Fruit fly (Drosophila melanogaster) whole organism, embryonic: Measurements from ENCODE around the gene h-cup.
A peak's percentile ranks its signal among the peaks of the same experiment; 100 is the strongest.

Experiments
- Ada2b ChIP-seq: fragments of 200-800 bp; sonication (Bioruptor generic); IDR thresholded peaks from 2 replicates; pipeline ENCODE4 v1.3.6; 2022; ENCODE audit warnings: missing biosample characterization, missing genetic modification characterization
- Asciz ChIP-seq: fragments of 200-800 bp; sonication (Bioruptor generic); optimal IDR thresholded peaks from 2 replicates; lab custom pipeline; 2017; ENCODE audit warnings: missing biosample characterization, mild to moderate bottlenecking, missing genetic modification characterization, missing genetic modification reagents
- Awh ChIP-seq: fragments of 200-800 bp; sonication (Bioruptor generic); IDR thresholded peaks from 2 replicates; pipeline ENCODE4, ENCODE4 v1.3.6; 2022; ENCODE audit warnings: missing biosample characterization, missing genetic modification characterization
- CG10209 ChIP-seq: fragments of 200-800 bp; sonication (Bioruptor generic); optimal IDR thresholded peaks from 3 replicates; lab custom pipeline; 2017; ENCODE audit warnings: missing biosample characterization, mild to moderate bottlenecking, missing genetic modification characterization, missing genetic modification reagents
- CG10267 ChIP-seq: fragments of 200-800 bp; sonication (Bioruptor generic); optimal IDR thresholded peaks from 2 replicates; lab custom pipeline; 2018; ENCODE audit warnings: missing biosample characterization, mild to moderate bottlenecking, missing genetic modification characterization, moderate library complexity
- CG11723 ChIP-seq: fragments of 200-800 bp; sonication (Bioruptor generic); optimal IDR thresholded peaks from 2 replicates; lab custom pipeline; 2017; ENCODE audit warnings: missing biosample characterization, mild to moderate bottlenecking, missing genetic modification characterization
- CG12744 ChIP-seq: fragments of 200-800 bp; sonication (Bioruptor generic); optimal IDR thresholded peaks from 2 replicates; lab custom pipeline; 2016; ENCODE audit warnings: missing biosample characterization, missing genetic modification characterization
- CG13123 ChIP-seq: fragments of 200-800 bp; sonication (Bioruptor generic); optimal IDR thresholded peaks from 2 replicates; lab custom pipeline; 2016; ENCODE audit warnings: missing biosample characterization, missing genetic modification characterization
- CG14014 ChIP-seq: fragments of 200-800 bp; sonication (Bioruptor generic); IDR thresholded peaks from 2 replicates; pipeline ENCODE4 v1.3.6; 2022; ENCODE audit warnings: missing biosample characterization, missing genetic modification characterization
- CG16863 ChIP-seq: fragments of 200-800 bp; sonication (Bioruptor generic); optimal IDR thresholded peaks from 3 replicates; lab custom pipeline; 2016; ENCODE audit warnings: missing biosample characterization, missing genetic modification characterization
- CG2120 ChIP-seq: fragments of 200-800 bp; sonication (Bioruptor generic); optimal IDR thresholded peaks from 3 replicates; lab custom pipeline; 2016; ENCODE audit warnings: missing biosample characterization, missing genetic modification characterization
- CG2712 ChIP-seq: fragments of 200-800 bp; optimal IDR thresholded peaks from 3 replicates; lab custom pipeline; 2019; ENCODE audit warnings: missing biosample characterization, mild to moderate bottlenecking, missing genetic modification characterization, moderate library complexity
- CG2889 ChIP-seq: fragments of 200-800 bp; sonication (Bioruptor generic); IDR thresholded peaks from 3 replicates; pipeline ENCODE4 v1.3.6; 2022; ENCODE audit warnings: missing biosample characterization, missing genetic modification characterization
- CG31365 ChIP-seq: fragments of 200-800 bp; sonication (Bioruptor generic); optimal IDR thresholded peaks from 2 replicates; lab custom pipeline; 2018; ENCODE audit warnings: missing biosample characterization, mild to moderate bottlenecking, missing genetic modification characterization
- CG3995 ChIP-seq: fragments of 200-800 bp; sonication (Bioruptor generic); optimal IDR thresholded peaks from 3 replicates; lab custom pipeline; 2016; ENCODE audit warnings: missing biosample characterization, missing genetic modification characterization
- CG4282 ChIP-seq: fragments of 200-800 bp; sonication (Bioruptor generic); optimal IDR thresholded peaks from 2 replicates; lab custom pipeline; 2016; ENCODE audit warnings: missing biosample characterization, missing genetic modification characterization
- CG4617 ChIP-seq: fragments of 200-800 bp; sonication (Bioruptor generic); optimal IDR thresholded peaks from 3 replicates; lab custom pipeline; 2016; ENCODE audit warnings: missing biosample characterization, missing genetic modification characterization, borderline replicate concordance
- CG5180 ChIP-seq: fragments of 200-800 bp; sonication (Bioruptor generic); optimal IDR thresholded peaks from 3 replicates; lab custom pipeline; 2017; ENCODE audit warnings: missing biosample characterization, missing genetic modification characterization, mild to moderate bottlenecking, moderate library complexity, missing genetic modification reagents
- CG5953 ChIP-seq: fragments of 200-800 bp; sonication (Bioruptor generic); IDR thresholded peaks from 2 replicates; pipeline ENCODE4 v1.3.6; 2022; ENCODE audit warnings: missing biosample characterization, missing genetic modification characterization
- CG7271 ChIP-seq: fragments of 200-800 bp; sonication (Bioruptor generic); optimal IDR thresholded peaks from 2 replicates; lab custom pipeline; 2018; ENCODE audit warnings: missing biosample characterization, mild to moderate bottlenecking, missing genetic modification characterization, moderate library complexity
- CG7839 ChIP-seq: fragments of 200-800 bp; sonication (Bioruptor generic); optimal IDR thresholded peaks from 3 replicates; lab custom pipeline; 2018; ENCODE audit warnings: missing biosample characterization, mild to moderate bottlenecking, missing genetic modification characterization, moderate library complexity
- CG8478 ChIP-seq: fragments of >200 bp; optimal IDR thresholded peaks from 2 replicates; lab custom pipeline; 2018
- CG9215 ChIP-seq: fragments of 200-800 bp; sonication (Bioruptor generic); IDR thresholded peaks from 2 replicates; pipeline ENCODE4 v1.3.6; 2022; ENCODE audit warnings: missing biosample characterization, missing genetic modification characterization
- CoRest ChIP-seq: fragments of 200-800 bp; sonication (Bioruptor generic); optimal IDR thresholded peaks from 3 replicates; lab custom pipeline; 2018; ENCODE audit warnings: missing biosample characterization, mild to moderate bottlenecking, missing genetic modification characterization, moderate library complexity
- CrebB ChIP-seq: fragments of 200-800 bp; sonication (Bioruptor generic); optimal IDR thresholded peaks from 3 replicates; lab custom pipeline; 2018; ENCODE audit warnings: missing biosample characterization, mild to moderate bottlenecking, missing genetic modification characterization
- Eip74EF ChIP-seq, 2 experiments: fragments of 200-800 bp in 1 of 2; fragments of >200 bp in 1 of 2; sonication (Bioruptor generic) in 1 of 2; optimal IDR thresholded peaks; 2 replicates each; lab custom pipeline; 2017 to 2019; ENCODE audit warnings: missing biosample characterization in 2 of 2, missing genetic modification characterization in 2 of 2, mild to moderate bottlenecking in 1 of 2, moderate library complexity in 1 of 2
- Ets65A ChIP-seq: fragments of 200-800 bp; sonication (Bioruptor generic); peaks from one replicate; lab custom pipeline; 2016; ENCODE audit warnings: missing biosample characterization, missing genetic modification characterization
- Fer3 ChIP-seq: fragments of 200-800 bp; sonication (Bioruptor generic); optimal IDR thresholded peaks from 2 replicates; lab custom pipeline; 2018; ENCODE audit warnings: missing biosample characterization, mild to moderate bottlenecking, missing genetic modification characterization, moderate library complexity
- Hsf ChIP-seq: fragments of 200-800 bp; sonication (Bioruptor generic); optimal IDR thresholded peaks from 3 replicates; lab custom pipeline; 2016; ENCODE audit warnings: missing biosample characterization, missing genetic modification characterization
- MTF-1 ChIP-seq: fragments of 200-800 bp; sonication (Bioruptor generic); optimal IDR thresholded peaks from 2 replicates; lab custom pipeline; 2018; ENCODE audit warnings: missing biosample characterization, mild to moderate bottlenecking, missing genetic modification characterization, borderline replicate concordance
- Med ChIP-seq: fragments of 200-800 bp; sonication (Bioruptor generic); peaks from one replicate; lab custom pipeline; 2016; ENCODE audit warnings: missing biosample characterization, missing genetic modification characterization, mild to moderate bottlenecking, inconsistent platforms, moderate library complexity
- Nf-YB ChIP-seq: fragments of 200-800 bp; sonication (Bioruptor generic); optimal IDR thresholded peaks from 3 replicates; lab custom pipeline; 2019; ENCODE audit warnings: missing biosample characterization, mild to moderate bottlenecking, missing genetic modification characterization, moderate library complexity
- Oli ChIP-seq: fragments of 200-800 bp; sonication (Bioruptor generic); optimal IDR thresholded peaks from 2 replicates; lab custom pipeline; 2018; ENCODE audit warnings: missing biosample characterization, mild to moderate bottlenecking, missing genetic modification characterization, moderate library complexity
- Optix ChIP-seq: fragments of 200-800 bp; sonication (Bioruptor generic); IDR thresholded peaks from 3 replicates; pipeline ENCODE4 v1.3.6; 2022; ENCODE audit warnings: missing biosample characterization, missing genetic modification characterization
- PHDP ChIP-seq: fragments of 200-800 bp; sonication (Bioruptor generic); optimal IDR thresholded peaks from 3 replicates; lab custom pipeline; 2018; ENCODE audit warnings: missing biosample characterization, mild to moderate bottlenecking, missing genetic modification characterization, moderate library complexity
- Ssrp ChIP-seq: fragments of 200-800 bp; sonication (Bioruptor generic); optimal IDR thresholded peaks from 2 replicates; lab custom pipeline; 2018; ENCODE audit warnings: missing biosample characterization, mild to moderate bottlenecking, missing genetic modification characterization, moderate library complexity
- Taf1 ChIP-seq: fragments of 200-800 bp; sonication (Bioruptor generic); IDR thresholded peaks from 2 replicates; pipeline ENCODE4 v1.3.6; 2022; ENCODE audit warnings: missing biosample characterization, missing genetic modification characterization
- ato ChIP-seq: fragments of 200-800 bp; sonication (Bioruptor generic); IDR thresholded peaks from 2 replicates; pipeline ENCODE4 v1.3.6; 2022; ENCODE audit warnings: missing biosample characterization, missing genetic modification characterization; ENCODE audit not compliant: partially characterized antibody
- br ChIP-seq: fragments of >200 bp; optimal IDR thresholded peaks from 2 replicates; lab custom pipeline; 2017
- cg ChIP-seq: fragments of 200-800 bp; sonication (Bioruptor generic); optimal IDR thresholded peaks from 3 replicates; lab custom pipeline; 2019; ENCODE audit warnings: missing biosample characterization, mild to moderate bottlenecking, missing genetic modification characterization, moderate library complexity
- dm ChIP-seq: fragments of 200-800 bp; sonication (Bioruptor generic); optimal IDR thresholded peaks from 3 replicates; lab custom pipeline; 2016; ENCODE audit warnings: missing biosample characterization, missing genetic modification characterization
- fru ChIP-seq: fragments of >200 bp; optimal IDR thresholded peaks from 2 replicates; lab custom pipeline; 2017
- gcm ChIP-seq: fragments of 200-800 bp; sonication (Bioruptor generic); optimal IDR thresholded peaks from 2 replicates; lab custom pipeline; 2019; ENCODE audit warnings: missing biosample characterization, mild to moderate bottlenecking, missing genetic modification characterization, moderate library complexity
- hth ChIP-seq: fragments of >200 bp; optimal IDR thresholded peaks from 2 replicates; lab custom pipeline; 2017; ENCODE audit warnings: inconsistent platforms
- insv ChIP-seq, 2 experiments: fragments of 200-800 bp; sonication (Bioruptor generic); optimal IDR thresholded peaks; 3 replicates each; lab custom pipeline; 2016 to 2018; ENCODE audit warnings: missing biosample characterization in 2 of 2, missing genetic modification characterization in 2 of 2
- psq ChIP-seq: fragments of 200-800 bp; sonication (Bioruptor generic); optimal IDR thresholded peaks from 2 replicates; lab custom pipeline; 2017; ENCODE audit warnings: missing biosample characterization, missing genetic modification characterization
- row ChIP-seq: fragments of 200-800 bp; sonication (Bioruptor generic); IDR thresholded peaks from 3 replicates; pipeline ENCODE4 v1.3.6; 2022; ENCODE audit warnings: missing biosample characterization, missing genetic modification characterization
- slou ChIP-seq: fragments of 200-800 bp; sonication (Bioruptor generic); optimal IDR thresholded peaks from 3 replicates; lab custom pipeline; 2016; ENCODE audit warnings: missing biosample characterization, missing genetic modification characterization
- slp2 ChIP-seq: fragments of 200-800 bp; sonication (Bioruptor generic); optimal IDR thresholded peaks from 2 replicates; lab custom pipeline; 2016; ENCODE audit warnings: missing biosample characterization, missing genetic modification characterization
- tap ChIP-seq: fragments of 200-800 bp; optimal IDR thresholded peaks from 3 replicates; lab custom pipeline; 2019; ENCODE audit warnings: missing biosample characterization, mild to moderate bottlenecking, missing genetic modification characterization, moderate library complexity
- yki ChIP-seq: fragments of >200 bp; optimal IDR thresholded peaks from 3 replicates; lab custom pipeline; 2018
- zen ChIP-seq: fragments of 200-800 bp; sonication (Bioruptor generic); optimal IDR thresholded peaks from 3 replicates; lab custom pipeline; 2018; ENCODE audit warnings: missing biosample characterization, mild to moderate bottlenecking, missing genetic modification characterization, moderate library complexity

h-cup gene

dm6 chr3R:15408131-15408731, 25.5 kb upstream of the h-cup start, which contains the start of gene Atx2 (continued):
- TF ChIP-seq MTF-1 = peak; percentile 33
- peak; percentile 97 for TF ChIP-seq CG4617 (GFP tag; lab: Kevin White, UChicago)
- no peak for TF ChIP-seq Fer3
- TF ChIP-seq CG3995 (GFP tag; lab: Kevin White, UChicago) = peak; percentile 36
- TF ChIP-seq Med (GFP tag; lab: Kevin White, UChicago) = peak; percentile 85
- TF ChIP-seq Optix (GFP tag; lab: Robert Waterston, UW) = no peak
- TF ChIP-seq CG5180 (GFP tag; lab: Kevin White, UChicago) = peak; percentile 2
- TF ChIP-seq zen (tag; lab: Kevin White, UChicago) = peak; percentile 48
- peak; percentile 42 for TF ChIP-seq CG2712
- no peak for TF ChIP-seq CG2889
- TF ChIP-seq CG4282 (GFP tag; lab: Kevin White, UChicago) = peak; percentile 6
- no peak for TF ChIP-seq gcm (GFP tag; lab: Kevin White, UChicago)
- TF ChIP-seq CoRest (tag; lab: Kevin White, UChicago) = peak; percentile 56
- TF ChIP-seq slp2 (GFP tag; lab: Kevin White, UChicago) = peak; percentile 5
- no peak for TF ChIP-seq Eip74EF (GFP tag; optimal IDR thresholded peaks at IDR 0.05; lab: Kevin White, UChicago)
- no peak for TF ChIP-seq hth (lab: Kevin White, UChicago)
- peak; percentile 97 for TF ChIP-seq ato
- TF ChIP-seq CG14014 (GFP tag; lab: Robert Waterston, UW) = 0 out of 2 replicates have a peak, but pooled peaks have one; percentile 36
- peak; percentile 22 for TF ChIP-seq Nf-YB (GFP tag; lab: Kevin White, UChicago)
- peak; percentile 96 for TF ChIP-seq CG10267 (tag; lab: Kevin White, UChicago)
- TF ChIP-seq slou (GFP tag; lab: Kevin White, UChicago) = no peak
- TF ChIP-seq br (lab: Kevin White, UChicago) = no peak
- no peak for TF ChIP-seq CG5953 (GFP tag; lab: Robert Waterston, UW)
- TF ChIP-seq Ets65A (GFP tag; lab: Kevin White, UChicago) = peak; percentile 89
- peak; percentile 52 for TF ChIP-seq CG8478 (lab: Kevin White, UChicago)
- peak; percentile 66 for TF ChIP-seq CG2120 (GFP tag; lab: Kevin White, UChicago)
- TF ChIP-seq row (GFP tag; lab: Robert Waterston, UW) = peak; percentile 54
- TF ChIP-seq PHDP (tag; lab: Kevin White, UChicago) = peak; percentile 5
- TF ChIP-seq Taf1 (GFP tag; lab: Robert Waterston, UW) = no peak
- TF ChIP-seq CG11723 (GFP tag; lab: Kevin White, UChicago) = no peak
- peak; percentile 17 for TF ChIP-seq CG7839 (tag; lab: Kevin White, UChicago)
- no peak for TF ChIP-seq psq
- no peak for TF ChIP-seq fru (lab: Kevin White, UChicago)
- TF ChIP-seq CG9215 = peak; percentile 48
- peak; percentile 30 for TF ChIP-seq CrebB (tag; lab: Kevin White, UChicago)
- TF ChIP-seq cg (GFP tag; lab: Kevin White, UChicago) = no peak
- no peak for TF ChIP-seq yki (lab: Kevin White, UChicago)
- peak; percentile 12 for TF ChIP-seq Asciz (GFP tag; lab: Kevin White, UChicago)
- TF ChIP-seq CG31365 = no peak
- TF ChIP-seq CG10209 (GFP tag; lab: Kevin White, UChicago) = peak; percentile 26
- no peak for TF ChIP-seq Ada2b (GFP tag; lab: Robert Waterston, UW)
- TF ChIP-seq CG16863 (GFP tag; lab: Kevin White, UChicago) = peak; percentile 11
- TF ChIP-seq Oli (tag; lab: Kevin White, UChicago) = no peak
- TF ChIP-seq CG13123 (GFP tag; lab: Kevin White, UChicago) = no peak
- TF ChIP-seq dm (GFP tag; lab: Kevin White, UChicago) = peak; percentile 70
- no peak for TF ChIP-seq Ssrp
- TF ChIP-seq CG12744 = no peak
- no peak for TF ChIP-seq tap (tag; lab: Kevin White, UChicago)
- no peak for TF ChIP-seq Awh
- no peak for TF ChIP-seq CG7271 (tag; lab: Kevin White, UChicago)
- TF ChIP-seq insv (GFP tag; optimal IDR thresholded peaks at IDR 0.05; lab: Kevin White, UChicago) = peak in 1 of 2 experiments; percentile 25
- peak; percentile 16 for TF ChIP-seq Hsf
